Fruit fly (Drosophila melanogaster) whole organism: ENCODE measurements around the gene CG45099.
A peak's percentile ranks its signal among the peaks of the same experiment; 100 is the strongest.

Experiments
- CG8478 ChIP-seq: fragments of >200 bp; optimal IDR thresholded peaks from 2 replicates; lab custom pipeline; 2018; ENCODE audit warnings: inconsistent platforms
- Dll ChIP-seq: fragments of >200 bp; optimal IDR thresholded peaks from 2 replicates; lab custom pipeline; 2017
- EcR ChIP-seq, 2 experiments: fragments of >200 bp; optimal IDR thresholded peaks; 2 replicates each; lab custom pipeline; 2017; ENCODE audit warnings: missing biosample characterization in 2 of 2, missing genetic modification characterization in 2 of 2, missing genetic modification reagents in 2 of 2
- pan ChIP-seq: fragments of >200 bp; optimal IDR thresholded peaks from 2 replicates; lab custom pipeline; 2017
- psq ChIP-seq: fragments of >200 bp; optimal IDR thresholded peaks from 2 replicates; lab custom pipeline; 2017
- usp ChIP-seq: fragments of >200 bp; optimal IDR thresholded peaks from 2 replicates; lab custom pipeline; 2017; ENCODE audit warnings: missing biosample characterization, missing genetic modification characterization, mixed read lengths

CG45099 gene

dm6 chr3R:22046723-22047122 is 12.6 kb upstream of the CG45099 start:
- TF ChIP-seq Dll (lab: Kevin White, UChicago), result no peak
- TF ChIP-seq EcR (GFP tag; optimal IDR thresholded peaks at IDR 0.05; lab: Kevin White, UChicago), result no peak
- no peak for TF ChIP-seq psq (lab: Kevin White, UChicago)
- no peak for TF ChIP-seq pan (lab: Kevin White, UChicago)
- no peak for TF ChIP-seq CG8478 (lab: Kevin White, UChicago)
- TF ChIP-seq usp (GFP tag; lab: Kevin White, UChicago), result no peak

- TF ChIP-seq Dll (lab: Kevin White, UChicago) (no peak), psq (lab: Kevin White, UChicago) (no peak), pan (lab: Kevin White, UChicago) (no peak), EcR (GFP tag; optimal IDR thresholded peaks at IDR 0.05; lab: Kevin White, UChicago) (no peak), CG8478 (lab: Kevin White, UChicago) (no peak), usp (GFP tag; lab: Kevin White, UChicago) (no peak)
Observed at dm6 chr3R:22046231-22046630, 12.1 kb upstream of the CG45099 start.

- no peak for TF ChIP-seq psq (lab: Kevin White, UChicago)
- TF ChIP-seq usp (GFP tag; lab: Kevin White, UChicago), result no peak
- no peak for TF ChIP-seq pan (lab: Kevin White, UChicago)
- TF ChIP-seq EcR (GFP tag; optimal IDR thresholded peaks at IDR 0.05; lab: Kevin White, UChicago), result no peak
- TF ChIP-seq Dll (lab: Kevin White, UChicago), result no peak
- no peak for TF ChIP-seq CG8478 (lab: Kevin White, UChicago)
Observed at dm6 chr3R:22044443-22044970, 10.4 kb upstream of the CG45099 start.

dm6 chr3R:22043748-22044402 is 9.8 kb upstream of the CG45099 start:
- no peak for TF ChIP-seq Dll (lab: Kevin White, UChicago)
- TF ChIP-seq EcR (GFP tag; optimal IDR thresholded peaks at IDR 0.05; lab: Kevin White, UChicago), result peak; percentile 8 to 74

dm6 chr3R:22042982-22043381 is 8.9 kb upstream of the CG45099 start:
- TF ChIP-seq EcR (GFP tag; optimal IDR thresholded peaks at IDR 0.05; lab: Kevin White, UChicago) (no peak), psq (lab: Kevin White, UChicago) (no peak), Dll (lab: Kevin White, UChicago) (no peak), usp (GFP tag; lab: Kevin White, UChicago) (no peak), CG8478 (lab: Kevin White, UChicago) (no peak), pan (lab: Kevin White, UChicago) (no peak)

- TF ChIP-seq usp (GFP tag; lab: Kevin White, UChicago), result no peak
- TF ChIP-seq psq (lab: Kevin White, UChicago), result no peak
- TF ChIP-seq EcR (GFP tag; optimal IDR thresholded peaks at IDR 0.05; lab: Kevin White, UChicago), result no peak
- TF ChIP-seq CG8478 (lab: Kevin White, UChicago), result no peak
- no peak for TF ChIP-seq pan (lab: Kevin White, UChicago)
- no peak for TF ChIP-seq Dll (lab: Kevin White, UChicago)
Observed at dm6 chr3R:22042283-22042875, 8.3 kb upstream of the CG45099 start.

- TF ChIP-seq Dll (lab: Kevin White, UChicago) (peak; percentile 43), psq (lab: Kevin White, UChicago) (no peak)
Observed at dm6 chr3R:22041625-22042282, 7.7 kb upstream of the CG45099 start, which contains the start of gene how. TSS of gene how (plus strand) at chr3R:22042191.

dm6 chr3R:22040400-22040799 is 6.3 kb upstream of the CG45099 start:
- TF ChIP-seq usp (GFP tag; lab: Kevin White, UChicago) (no peak), pan (lab: Kevin White, UChicago) (no peak), Dll (lab: Kevin White, UChicago) (no peak), psq (lab: Kevin White, UChicago) (no peak), EcR (GFP tag; optimal IDR thresholded peaks at IDR 0.05; lab: Kevin White, UChicago) (no peak), CG8478 (lab: Kevin White, UChicago) (no peak)

dm6 chr3R:22039480-22039879 is 5.4 kb upstream of the CG45099 start:
- TF ChIP-seq pan (lab: Kevin White, UChicago) (no peak), psq (lab: Kevin White, UChicago) (no peak), usp (GFP tag; lab: Kevin White, UChicago) (no peak), CG8478 (lab: Kevin White, UChicago) (no peak), Dll (lab: Kevin White, UChicago) (no peak), EcR (GFP tag; optimal IDR thresholded peaks at IDR 0.05; lab: Kevin White, UChicago) (no peak)

dm6 chr3R:22035552-22035951 is 1.5 kb upstream of the CG45099 start:
- TF ChIP-seq psq (lab: Kevin White, UChicago) (no peak), CG8478 (lab: Kevin White, UChicago) (no peak), Dll (lab: Kevin White, UChicago) (no peak), pan (lab: Kevin White, UChicago) (no peak), EcR (GFP tag; optimal IDR thresholded peaks at IDR 0.05; lab: Kevin White, UChicago) (no peak), usp (GFP tag; lab: Kevin White, UChicago) (no peak)

- TF ChIP-seq EcR (GFP tag; optimal IDR thresholded peaks at IDR 0.05; lab: Kevin White, UChicago) (no peak), psq (lab: Kevin White, UChicago) (no peak), usp (GFP tag; lab: Kevin White, UChicago) (no peak), Dll (lab: Kevin White, UChicago) (no peak), CG8478 (lab: Kevin White, UChicago) (no peak), pan (lab: Kevin White, UChicago) (no peak)
Observed at dm6 chr3R:22031738-22032137, 2.3 kb downstream of the CG45099 start, which contains the start of gene CG13409. TSS of gene CG13409 (minus strand) at chr3R:22031900.
